Worm (Caenorhabditis elegans): ENCODE measurements around the gene Y54G2A.19.
"Not testable (repeated sequence)": the region's sequence is repeated elsewhere in the genome, so short reads cannot be mapped to it uniquely, and the experiment has no call there.

ce11 chrIV:2901973-2902372 lies 7.4 kb upstream of the Y54G2A.19 start:
- TF ChIP-seq lin-11 (tag; optimal IDR thresholded peaks at IDR 0.05); nhr-10 (tag; optimal IDR thresholded peaks at IDR 0.05); lsy-2 (tag; optimal IDR thresholded peaks at IDR 0.05); unc-62 (GFP tag; optimal IDR thresholded peaks at IDR 0.05); R02D3.7 (tag; optimal IDR thresholded peaks at IDR 0.05); nhr-77 (tag; optimal IDR thresholded peaks at IDR 0.05); unc-39 (tag; optimal IDR thresholded peaks at IDR 0.05); ztf-4 (tag; optimal IDR thresholded peaks at IDR 0.05); F13H6.1 (tag; optimal IDR thresholded peaks at IDR 0.05): not testable (repeated sequence)
